Fruit fly (Drosophila melanogaster): ENCODE results near the gene RhoGAP100F.

RhoGAP100F gene

dm6 chr3R:31884752-31885151 is 72.3 kb downstream of the RhoGAP100F start:
- no peak for TF ChIP-seq CG7045 (GFP tag; optimal IDR thresholded peaks at IDR 0.05)
- no peak for TF ChIP-seq Crg-1 (GFP tag; optimal IDR thresholded peaks at IDR 0.05)
- no peak for TF ChIP-seq kay (GFP tag; ENCODE audit: borderline replicate concordance)
- no peak for TF ChIP-seq CG14711 (tag; optimal IDR thresholded peaks at IDR 0.05)
- no peak for TF ChIP-seq Hr96 (GFP tag; optimal IDR thresholded peaks at IDR 0.05)
- TF ChIP-seq CG11617 (GFP tag; optimal IDR thresholded peaks at IDR 0.05), result no peak
- TF ChIP-seq CG7101 (tag; optimal IDR thresholded peaks at IDR 0.05), result no peak
- TF ChIP-seq tj (GFP tag; optimal IDR thresholded peaks at IDR 0.05), result no peak
- TF ChIP-seq Clk (GFP tag; optimal IDR thresholded peaks at IDR 0.05), result no peak
- no peak for TF ChIP-seq CG33017 (tag; optimal IDR thresholded peaks at IDR 0.05)

Data from whole organism, adult.